Worm (Caenorhabditis elegans): Measurements from ENCODE around the gene srz-70.

- TF ChIP-seq pqm-1 (tag; optimal IDR thresholded peaks at IDR 0.05) (no peak), C38D4.7 (GFP tag; optimal IDR thresholded peaks at IDR 0.05) (no peak), ceh-19 (GFP tag; optimal IDR thresholded peaks at IDR 0.05) (no peak), K09A11.1 (tag; optimal IDR thresholded peaks at IDR 0.05; ENCODE audit: insufficient read depth) (no peak), fkh-6 (tag; optimal IDR thresholded peaks at IDR 0.05) (no peak), fkh-10 (GFP tag; optimal IDR thresholded peaks at IDR 0.05) (no peak), nfya-1 (tag; optimal IDR thresholded peaks at IDR 0.05) (no peak), pha-4 (tag; optimal IDR thresholded peaks at IDR 0.05) (no peak), pax-1 (tag; optimal IDR thresholded peaks at IDR 0.05) (no peak), elt-4 (tag; optimal IDR thresholded peaks at IDR 0.05) (no peak), T23F11.4 (GFP tag; optimal IDR thresholded peaks at IDR 0.05) (no peak), dve-1 (tag; optimal IDR thresholded peaks at IDR 0.05) (no peak)
These were observed 11.1 kb downstream of the srz-70 start for ce11 chrIV:3467751-3468150.
